Fruit fly (Drosophila melanogaster): ENCODE results near the gene Unc-76.

dm6 chrX:2142275-2142934 is 62.0 kb downstream of the Unc-76 start:
- TF ChIP-seq pan (optimal IDR thresholded peaks at IDR 0.05) (no peak), pan (GFP tag; optimal IDR thresholded peaks at IDR 0.05 in 1 of 2, IDR thresholded peaks at IDR 0.05 in 1 of 2) (no peak), Taf1 (GFP tag; IDR thresholded peaks at IDR 0.05) (no peak), CG43689 (GFP tag; IDR thresholded peaks at IDR 0.05) (no peak)
